Fruit fly (Drosophila melanogaster) whole organism: ENCODE measurements around the gene Dscam2.

Experiments used
- CG8478 ChIP-seq: fragments of >200 bp; optimal IDR thresholded peaks from 2 replicates; lab custom pipeline; 2018; ENCODE audit warnings: inconsistent platforms
- Dll ChIP-seq: fragments of >200 bp; optimal IDR thresholded peaks from 2 replicates; lab custom pipeline; 2017
- EcR ChIP-seq, 2 experiments: fragments of >200 bp; optimal IDR thresholded peaks; 2 replicates each; lab custom pipeline; 2017; ENCODE audit warnings: missing biosample characterization in 2 of 2, missing genetic modification characterization in 2 of 2, missing genetic modification reagents in 2 of 2
- pan ChIP-seq: fragments of >200 bp; optimal IDR thresholded peaks from 2 replicates; lab custom pipeline; 2017
- psq ChIP-seq: fragments of >200 bp; optimal IDR thresholded peaks from 2 replicates; lab custom pipeline; 2017
- usp ChIP-seq: fragments of >200 bp; optimal IDR thresholded peaks from 2 replicates; lab custom pipeline; 2017; ENCODE audit warnings: missing biosample characterization, missing genetic modification characterization, mixed read lengths

The Dscam2 gene

dm6 chr3L:7134818-7135217, 54.9 kb downstream of the Dscam2 start:
- TF ChIP-seq psq (lab: Kevin White, UChicago) (no peak), pan (lab: Kevin White, UChicago) (no peak), CG8478 (lab: Kevin White, UChicago) (no peak)

dm6 chr3L:7133699-7134655, 55.8 kb downstream of the Dscam2 start, which contains the start of gene melt:
Gene melt, plus strand, starts transcription at chr3L:7134516.
- TF ChIP-seq pan (lab: Kevin White, UChicago): peak; percentile 97
- no peak for TF ChIP-seq psq (lab: Kevin White, UChicago)
- peak; percentile 87 for TF ChIP-seq Dll (lab: Kevin White, UChicago)

dm6 chr3L:7132593-7132992, 57.1 kb downstream of the Dscam2 start:
- TF ChIP-seq psq (lab: Kevin White, UChicago) (no peak), CG8478 (lab: Kevin White, UChicago) (no peak), pan (lab: Kevin White, UChicago) (no peak), Dll (lab: Kevin White, UChicago) (no peak), EcR (GFP tag; optimal IDR thresholded peaks at IDR 0.05; lab: Kevin White, UChicago) (no peak), usp (GFP tag; lab: Kevin White, UChicago) (no peak)

- TF ChIP-seq CG8478 (lab: Kevin White, UChicago) (no peak), EcR (GFP tag; optimal IDR thresholded peaks at IDR 0.05; lab: Kevin White, UChicago) (no peak), usp (GFP tag; lab: Kevin White, UChicago) (no peak), pan (lab: Kevin White, UChicago) (no peak), psq (lab: Kevin White, UChicago) (no peak)
Measured at dm6 chr3L:7131447-7131983, 58.2 kb downstream of the Dscam2 start, which contains the start of gene Acbp2. Gene Acbp2, plus strand, starts transcription at chr3L:7131863.

dm6 chr3L:7130574-7130973, 59.2 kb downstream of the Dscam2 start, which contains the start of gene Acbp3:
Gene Acbp3, plus strand, starts transcription at chr3L:7130874.
- TF ChIP-seq EcR (GFP tag; optimal IDR thresholded peaks at IDR 0.05; lab: Kevin White, UChicago) (no peak), CG8478 (lab: Kevin White, UChicago) (no peak)

dm6 chr3L:7128214-7129008, 61.3 kb downstream of the Dscam2 start, which contains the start of the genes Acbp4 and Acbp6:
Gene Acbp4, minus strand, starts transcription at chr3L:7128264.
Gene Acbp6, plus strand, starts transcription at chr3L:7128903.
- TF ChIP-seq EcR (GFP tag; optimal IDR thresholded peaks at IDR 0.05; lab: Kevin White, UChicago) (no peak), usp (GFP tag; lab: Kevin White, UChicago) (no peak), psq (lab: Kevin White, UChicago) (no peak), CG8478 (lab: Kevin White, UChicago) (no peak), Dll (lab: Kevin White, UChicago) (no peak), pan (lab: Kevin White, UChicago) (no peak)

dm6 chr3L:7125289-7125955, 64.3 kb downstream of the Dscam2 start, which contains the start of the genes msl-3 and BBS1:
Gene msl-3, minus strand, starts transcription at chr3L:7125533.
Gene BBS1, plus strand, starts transcription at chr3L:7125905.
- TF ChIP-seq EcR (GFP tag; optimal IDR thresholded peaks at IDR 0.05; lab: Kevin White, UChicago) (no peak), CG8478 (lab: Kevin White, UChicago) (no peak), pan (lab: Kevin White, UChicago) (no peak), psq (lab: Kevin White, UChicago) (no peak), usp (GFP tag; lab: Kevin White, UChicago) (no peak), Dll (lab: Kevin White, UChicago) (no peak)

- TF ChIP-seq pan (lab: Kevin White, UChicago): no peak
- no peak for TF ChIP-seq usp (GFP tag; lab: Kevin White, UChicago)
- no peak for TF ChIP-seq psq (lab: Kevin White, UChicago)
- TF ChIP-seq Dll (lab: Kevin White, UChicago): no peak
- TF ChIP-seq EcR (GFP tag; optimal IDR thresholded peaks at IDR 0.05; lab: Kevin White, UChicago): no peak
- TF ChIP-seq CG8478 (lab: Kevin White, UChicago): no peak
Measured at dm6 chr3L:7122136-7122535, 67.6 kb downstream of the Dscam2 start.

- no peak for TF ChIP-seq pan (lab: Kevin White, UChicago)
Measured at dm6 chr3L:7115944-7116343, 73.8 kb downstream of the Dscam2 start.

- TF ChIP-seq pan (lab: Kevin White, UChicago): no peak
- peak in 1 of 2 experiments; percentile 4 for TF ChIP-seq EcR (GFP tag; optimal IDR thresholded peaks at IDR 0.05; lab: Kevin White, UChicago)
Measured at dm6 chr3L:7113010-7113409, 76.7 kb downstream of the Dscam2 start.
